Worm (Caenorhabditis elegans) whole organism, midembryonic: ENCODE results near the gene F07C4.11.

Source experiments
- T22C8.4 ChIP-seq: fragments of 200-800 bp; sonication (Bioruptor generic); IDR thresholded peaks from 2 replicates; pipeline ENCODE4 v1.3.6; 2022; ENCODE audit warnings: missing genetic modification characterization, missing compliant biosample characterization
- cog-1 ChIP-seq: sonication (generic microtip); optimal IDR thresholded peaks from 2 replicates; lab custom pipeline; 2016; ENCODE audit warnings: missing genetic modification characterization, missing compliant biosample characterization
- flt-1 ChIP-seq: fragments of 200-800 bp; sonication (Bioruptor generic); IDR thresholded peaks from 2 replicates; pipeline ENCODE4 v1.3.6; 2022; ENCODE audit warnings: missing genetic modification characterization, missing compliant biosample characterization
- klf-2 ChIP-seq: fragments of 200-800 bp; sonication (Bioruptor generic); conservative IDR thresholded peaks from 2 replicates; pipeline ENCODE4 v1.3.6; 2022; ENCODE audit warnings: missing genetic modification reagents, missing genetic modification characterization, missing compliant biosample characterization
- med-1 ChIP-seq: sonication (generic microtip); optimal IDR thresholded peaks from 2 replicates; lab custom pipeline; 2017; ENCODE audit warnings: missing genetic modification characterization, mild to moderate bottlenecking, missing compliant biosample characterization, antibody characterized with exemption, missing genetic modification reagents; ENCODE audit not compliant: insufficient read depth
- ref-1 ChIP-seq: fragments of 200-800 bp; sonication (Bioruptor generic); conservative IDR thresholded peaks from 2 replicates; pipeline ENCODE4 v1.3.6; 2022; ENCODE audit warnings: missing genetic modification reagents, missing genetic modification characterization, missing compliant biosample characterization
- tab-1 ChIP-seq: fragments of 200-800 bp; sonication (Bioruptor generic); IDR thresholded peaks from 2 replicates; pipeline ENCODE4 v1.3.6; 2022; ENCODE audit warnings: missing genetic modification characterization, missing compliant biosample characterization
- ztf-23 ChIP-seq: fragments of 200-800 bp; sonication (Bioruptor generic); IDR thresholded peaks from 2 replicates; pipeline ENCODE4 v1.3.6; 2022; ENCODE audit warnings: missing genetic modification reagents, missing genetic modification characterization, missing compliant biosample characterization
- ztf-29 ChIP-seq: fragments of 200-800 bp; sonication (Bioruptor generic); IDR thresholded peaks from 2 replicates; pipeline ENCODE4 v1.3.6; 2022; ENCODE audit warnings: missing genetic modification reagents, missing genetic modification characterization, missing compliant biosample characterization

DNA sequence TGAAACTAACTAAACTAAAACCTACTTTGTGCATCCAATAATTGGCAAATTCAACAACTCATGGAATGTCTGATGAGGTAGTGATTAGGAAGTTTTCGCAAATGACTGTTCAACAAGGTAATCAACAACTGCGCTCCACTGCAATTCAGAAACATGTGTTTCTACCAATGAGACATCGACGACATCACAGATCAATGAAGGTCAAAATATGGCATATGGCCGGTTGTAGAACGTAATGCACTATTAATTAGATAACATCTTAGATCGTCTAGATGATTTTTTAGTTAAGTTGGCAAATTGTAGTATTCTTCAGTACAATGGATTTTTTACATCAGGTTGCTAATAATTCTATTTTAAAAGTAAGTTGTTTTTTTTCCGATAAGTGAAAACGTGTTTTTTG lies 42.9 kb upstream of the F07C4.11 start, which contains the start of the genes nhr-94 and nhr-152:
- TF ChIP-seq T22C8.4 (GFP tag; lab: Robert Waterston, UW) (no peak), ztf-23 (GFP tag; lab: Robert Waterston, UW) (no peak), tab-1 (no peak), ztf-29 (no peak), med-1 (GFP tag; lab: Kevin White, UChicago) (no peak), cog-1 (tag; lab: Kevin White, UChicago) (no peak), flt-1 (GFP tag; lab: Robert Waterston, UW) (no peak), klf-2 (no peak), ref-1 (GFP tag; lab: Robert Waterston, UW) (no peak)
